Worm (Caenorhabditis elegans) whole organism, L2 larva: ENCODE measurements around the gene srbc-61.

Experiments
- ceh-82 ChIP-seq: fragments of 150-350 bp; optimal IDR thresholded peaks from 2 replicates; lab custom pipeline; 2014; ENCODE audit warnings: missing biosample characterization, missing genetic modification characterization
- elt-1 ChIP-seq: fragments of 150-350 bp; optimal IDR thresholded peaks from 2 replicates; lab custom pipeline; 2014; ENCODE audit warnings: missing biosample characterization, missing genetic modification characterization
- nhr-25 ChIP-seq: fragments of 150-350 bp; sonication (generic microtip); optimal IDR thresholded peaks from 3 replicates; lab custom pipeline; 2014; ENCODE audit warnings: missing biosample characterization, missing genetic modification characterization
- ztf-4 ChIP-seq: fragments of 150-350 bp; optimal IDR thresholded peaks from 2 replicates; lab custom pipeline; 2014; ENCODE audit warnings: missing biosample characterization, missing genetic modification characterization

ce11 chrV:17500055-17500454, 23.5 kb downstream of the srbc-61 start:
- TF ChIP-seq elt-1 (tag; lab: Kevin White, UChicago) (no peak), ztf-4 (tag; lab: Kevin White, UChicago) (no peak), nhr-25 (tag; lab: Kevin White, UChicago) (no peak), ceh-82 (tag; lab: Kevin White, UChicago) (no peak)
